Fruit fly (Drosophila melanogaster) whole organism, embryonic: ENCODE results near the gene dob.

Experiments
- Adf1 ChIP-seq: fragments of 200-800 bp; sonication (Bioruptor generic); IDR thresholded peaks from 2 replicates; pipeline ENCODE4 v1.3.6; 2022; ENCODE audit warnings: missing biosample characterization, missing genetic modification characterization
- B-H2 ChIP-seq: fragments of 200-800 bp; sonication (Bioruptor generic); optimal IDR thresholded peaks from 2 replicates; lab custom pipeline; 2018; ENCODE audit warnings: missing biosample characterization, mild to moderate bottlenecking, missing genetic modification characterization
- Blimp-1 ChIP-seq: fragments of 200-800 bp; sonication (Bioruptor generic); optimal IDR thresholded peaks from 3 replicates; lab custom pipeline; 2018; ENCODE audit warnings: missing biosample characterization, missing genetic modification characterization, mild to moderate bottlenecking, moderate library complexity, missing genetic modification reagents
- CG10209 ChIP-seq: fragments of 200-800 bp; sonication (Bioruptor generic); optimal IDR thresholded peaks from 3 replicates; lab custom pipeline; 2017; ENCODE audit warnings: missing biosample characterization, mild to moderate bottlenecking, missing genetic modification characterization, missing genetic modification reagents
- CG10274 ChIP-seq: fragments of 200-800 bp; sonication (Bioruptor generic); optimal IDR thresholded peaks from 3 replicates; lab custom pipeline; 2017; ENCODE audit warnings: missing biosample characterization, mild to moderate bottlenecking, missing genetic modification characterization
- CG10321 ChIP-seq: fragments of 200-800 bp; sonication (Bioruptor generic); IDR thresholded peaks from 2 replicates; pipeline ENCODE4 v1.3.6; 2022; ENCODE audit warnings: missing biosample characterization, missing genetic modification characterization
- CG10979 ChIP-seq: fragments of 200-800 bp; sonication (Bioruptor generic); optimal IDR thresholded peaks from 2 replicates; lab custom pipeline; 2018; ENCODE audit warnings: missing biosample characterization, mild to moderate bottlenecking, missing genetic modification characterization, moderate library complexity
- CG13287 ChIP-seq: fragments of 200-800 bp; sonication (Bioruptor generic); IDR thresholded peaks from 2 replicates; pipeline ENCODE4 v1.3.6; 2022; ENCODE audit warnings: missing biosample characterization, missing genetic modification characterization; ENCODE audit not compliant: partially characterized antibody
- CG13296 ChIP-seq: fragments of 200-800 bp; sonication (Bioruptor generic); optimal IDR thresholded peaks from 3 replicates; lab custom pipeline; 2018; ENCODE audit warnings: missing biosample characterization, mild to moderate bottlenecking, missing genetic modification characterization
- CG13894 ChIP-seq: fragments of 200-800 bp; sonication (Bioruptor generic); optimal IDR thresholded peaks from 3 replicates; lab custom pipeline; 2018; ENCODE audit warnings: missing biosample characterization, mild to moderate bottlenecking, missing genetic modification characterization, moderate library complexity
- CG1603 ChIP-seq: fragments of 200-800 bp; sonication (Bioruptor generic); optimal IDR thresholded peaks from 2 replicates; lab custom pipeline; 2019; ENCODE audit warnings: missing biosample characterization, mild to moderate bottlenecking, missing genetic modification characterization, moderate library complexity
- CG1647 ChIP-seq: fragments of 200-800 bp; sonication (Bioruptor generic); optimal IDR thresholded peaks from 3 replicates; lab custom pipeline; 2016; ENCODE audit warnings: missing biosample characterization, missing genetic modification characterization
- CG17359 ChIP-seq: fragments of 200-800 bp; sonication (Bioruptor generic); optimal IDR thresholded peaks from 3 replicates; lab custom pipeline; 2018; ENCODE audit warnings: missing biosample characterization, mild to moderate bottlenecking, missing genetic modification characterization, moderate library complexity
- CG17612 ChIP-seq: fragments of 200-800 bp; sonication (Bioruptor generic); IDR thresholded peaks from 2 replicates; pipeline ENCODE4 v1.3.6; 2022; ENCODE audit warnings: missing biosample characterization, missing genetic modification characterization
- CG2712 ChIP-seq: fragments of 200-800 bp; optimal IDR thresholded peaks from 3 replicates; lab custom pipeline; 2019; ENCODE audit warnings: missing biosample characterization, mild to moderate bottlenecking, missing genetic modification characterization, moderate library complexity
- CG31441 ChIP-seq: fragments of 200-800 bp; sonication (Bioruptor generic); IDR thresholded peaks from 2 replicates; pipeline ENCODE4 v1.3.6; 2022; ENCODE audit warnings: missing biosample characterization, missing genetic modification characterization
- CG32772 ChIP-seq: fragments of 200-800 bp; sonication (Bioruptor generic); IDR thresholded peaks from 2 replicates; pipeline ENCODE4 v1.3.6; 2022; ENCODE audit warnings: missing biosample characterization, missing genetic modification characterization
- CG33557 ChIP-seq: fragments of 200-800 bp; sonication (Bioruptor generic); optimal IDR thresholded peaks from 2 replicates; lab custom pipeline; 2019; ENCODE audit warnings: missing biosample characterization, mild to moderate bottlenecking, missing genetic modification characterization, moderate library complexity
- CG34376 ChIP-seq: fragments of 200-800 bp; sonication (Bioruptor generic); optimal IDR thresholded peaks from 2 replicates; lab custom pipeline; 2018; ENCODE audit warnings: missing biosample characterization, mild to moderate bottlenecking, missing genetic modification characterization
- CG3726 ChIP-seq: fragments of 200-800 bp; sonication (Bioruptor generic); IDR thresholded peaks from 3 replicates; pipeline ENCODE4, ENCODE4 v1.3.6; 2022; ENCODE audit warnings: missing biosample characterization, missing genetic modification characterization
- CG4707 ChIP-seq: fragments of 200-800 bp; sonication (Bioruptor generic); optimal IDR thresholded peaks from 2 replicates; lab custom pipeline; 2018; ENCODE audit warnings: missing biosample characterization, mild to moderate bottlenecking, missing genetic modification characterization, moderate library complexity
- CG6813 ChIP-seq: fragments of 200-800 bp; sonication (Bioruptor generic); optimal IDR thresholded peaks from 2 replicates; lab custom pipeline; 2017; ENCODE audit warnings: missing biosample characterization, missing genetic modification characterization, mild to moderate bottlenecking, moderate library complexity, missing genetic modification reagents
- CG8281 ChIP-seq: fragments of 200-800 bp; sonication (Bioruptor generic); optimal IDR thresholded peaks from 2 replicates; lab custom pipeline; 2018; ENCODE audit warnings: missing biosample characterization, mild to moderate bottlenecking, missing genetic modification characterization, moderate library complexity
- D19A ChIP-seq: fragments of 200-800 bp; optimal IDR thresholded peaks from 3 replicates; lab custom pipeline; 2019; ENCODE audit warnings: missing biosample characterization, mild to moderate bottlenecking, missing genetic modification characterization, moderate library complexity
- E2f1 ChIP-seq: fragments of 200-800 bp; sonication (Bioruptor generic); IDR thresholded peaks from 2 replicates; pipeline ENCODE4 v1.3.6; 2022; ENCODE audit warnings: missing biosample characterization, missing genetic modification characterization
- Ets97D ChIP-seq: fragments of 200-800 bp; sonication (Bioruptor generic); optimal IDR thresholded peaks from 3 replicates; lab custom pipeline; 2016; ENCODE audit warnings: missing biosample characterization, missing genetic modification characterization
- Hr51 ChIP-seq, 2 experiments: fragments of 200-800 bp; sonication (Bioruptor generic); optimal IDR thresholded peaks; 2 replicates in 1 of 2; 3 replicates in 1 of 2; lab custom pipeline; 2016 to 2018; ENCODE audit warnings: missing biosample characterization in 2 of 2, missing genetic modification characterization in 2 of 2, mild to moderate bottlenecking in 1 of 2, moderate library complexity in 1 of 2
- Sox100B ChIP-seq: fragments of 200-800 bp; sonication (Bioruptor generic); optimal IDR thresholded peaks from 3 replicates; lab custom pipeline; 2018; ENCODE audit warnings: missing biosample characterization, mild to moderate bottlenecking, missing genetic modification characterization
- Xbp1 ChIP-seq: fragments of 200-800 bp; sonication (Bioruptor generic); optimal IDR thresholded peaks from 3 replicates; lab custom pipeline; 2016; ENCODE audit warnings: missing biosample characterization, mild to moderate bottlenecking, missing genetic modification characterization
- ac ChIP-seq: fragments of 200-800 bp; sonication (Bioruptor generic); optimal IDR thresholded peaks from 3 replicates; lab custom pipeline; 2017; ENCODE audit warnings: missing biosample characterization, mild to moderate bottlenecking, missing genetic modification characterization
- chn ChIP-seq: fragments of 200-800 bp; sonication (Bioruptor generic); optimal IDR thresholded peaks from 2 replicates; lab custom pipeline; 2016; ENCODE audit warnings: missing biosample characterization, missing genetic modification characterization
- corto ChIP-seq: fragments of 200-800 bp; sonication (Bioruptor generic); optimal IDR thresholded peaks from 2 replicates; lab custom pipeline; 2016; ENCODE audit warnings: missing biosample characterization, mild to moderate bottlenecking, missing genetic modification characterization, moderate library complexity
- croc ChIP-seq: fragments of 200-800 bp; sonication (Bioruptor generic); conservative IDR thresholded peaks from 3 replicates; pipeline ENCODE4 v1.3.6; 2022; ENCODE audit warnings: missing biosample characterization, missing genetic modification characterization
- dmrt11E ChIP-seq: fragments of 200-800 bp; sonication (Bioruptor generic); optimal IDR thresholded peaks from 3 replicates; lab custom pipeline; 2018; ENCODE audit warnings: missing biosample characterization, mild to moderate bottlenecking, missing genetic modification characterization, moderate library complexity
- dmrt99B ChIP-seq: fragments of 200-800 bp; sonication (Bioruptor generic); optimal IDR thresholded peaks from 2 replicates; lab custom pipeline; 2018; ENCODE audit warnings: missing biosample characterization, mild to moderate bottlenecking, missing genetic modification characterization, moderate library complexity
- dpn ChIP-seq, 2 experiments: fragments of 200-800 bp; sonication (Bioruptor generic); optimal IDR thresholded peaks; 3 replicates each; lab custom pipeline; 2016; ENCODE audit warnings: missing biosample characterization in 2 of 2, missing genetic modification characterization in 2 of 2
- en ChIP-seq: fragments of 200-800 bp; sonication (Bioruptor generic); optimal IDR thresholded peaks from 2 replicates; lab custom pipeline; 2016; ENCODE audit warnings: missing biosample characterization, missing genetic modification characterization
- fd102C ChIP-seq: fragments of 200-800 bp; sonication (Bioruptor generic); optimal IDR thresholded peaks from 2 replicates; lab custom pipeline; 2018; ENCODE audit warnings: missing biosample characterization, mild to moderate bottlenecking, missing genetic modification characterization, moderate library complexity
- fd64A ChIP-seq: fragments of 200-800 bp; sonication (Bioruptor generic); optimal IDR thresholded peaks from 3 replicates; lab custom pipeline; 2018; ENCODE audit warnings: missing biosample characterization, mild to moderate bottlenecking, missing genetic modification characterization
- gem ChIP-seq: fragments of 200-800 bp; sonication (Bioruptor generic); optimal IDR thresholded peaks from 2 replicates; lab custom pipeline; 2019; ENCODE audit warnings: missing biosample characterization, mild to moderate bottlenecking, missing genetic modification characterization, moderate library complexity
- h ChIP-seq: fragments of >200 bp; optimal IDR thresholded peaks from 2 replicates; lab custom pipeline; 2017
- knrl ChIP-seq: fragments of 200-800 bp; sonication (Bioruptor generic); IDR thresholded peaks from 3 replicates; pipeline ENCODE4 v1.3.6; 2022; ENCODE audit warnings: missing biosample characterization, missing genetic modification characterization; ENCODE audit not compliant: partially characterized antibody
- lola ChIP-seq, 3 experiments: fragments of >200 bp in 2 of 3; fragments of 200-800 bp in 1 of 3; sonication (Bioruptor generic) in 1 of 3; optimal IDR thresholded peaks; 2 replicates each; lab custom pipeline; 2017 to 2019; ENCODE audit warnings: missing biosample characterization in 3 of 3, missing genetic modification characterization in 3 of 3, mild to moderate bottlenecking in 1 of 3, moderate library complexity in 1 of 3
- mirr ChIP-seq: fragments of 200-800 bp; sonication (Bioruptor generic); optimal IDR thresholded peaks from 3 replicates; lab custom pipeline; 2018; ENCODE audit warnings: missing biosample characterization, mild to moderate bottlenecking, missing genetic modification characterization
- nom ChIP-seq: fragments of 200-800 bp; sonication (Bioruptor generic); optimal IDR thresholded peaks from 2 replicates; lab custom pipeline; 2017; ENCODE audit warnings: missing biosample characterization, missing genetic modification characterization, mild to moderate bottlenecking, moderate library complexity, missing genetic modification reagents
- p53 ChIP-seq: fragments of 200-800 bp; sonication (Bioruptor generic); optimal IDR thresholded peaks from 2 replicates; lab custom pipeline; 2016; ENCODE audit warnings: missing biosample characterization, missing genetic modification characterization
- pfk ChIP-seq: fragments of 200-800 bp; sonication (Bioruptor generic); optimal IDR thresholded peaks from 2 replicates; lab custom pipeline; 2018; ENCODE audit warnings: missing biosample characterization, mild to moderate bottlenecking, missing genetic modification characterization, moderate library complexity
- sens-2 ChIP-seq: fragments of 200-800 bp; sonication (Bioruptor generic); IDR thresholded peaks from 2 replicates; pipeline ENCODE4 v1.3.6; 2022; ENCODE audit warnings: missing biosample characterization, missing genetic modification characterization
- unpg ChIP-seq: fragments of 200-800 bp; sonication (Bioruptor generic); optimal IDR thresholded peaks from 3 replicates; lab custom pipeline; 2018; ENCODE audit warnings: missing biosample characterization, mild to moderate bottlenecking, missing genetic modification characterization, moderate library complexity
- wek ChIP-seq: fragments of 200-800 bp; sonication (Bioruptor generic); optimal IDR thresholded peaks from 3 replicates; lab custom pipeline; 2018; ENCODE audit warnings: missing biosample characterization, mild to moderate bottlenecking, missing genetic modification characterization, moderate library complexity

Gene dob

dm6 chrX:15078394-15078793 lies 11.6 kb downstream of the dob start (continued):
- TF ChIP-seq CG13296 (GFP tag; lab: Kevin White, UChicago), result peak; percentile 55
- no peak for TF ChIP-seq h (lab: Kevin White, UChicago)
- TF ChIP-seq unpg, result peak; percentile 13
- TF ChIP-seq CG4707 (GFP tag; lab: Kevin White, UChicago), result peak; percentile 28
- TF ChIP-seq CG10209, result peak; percentile 14
- TF ChIP-seq CG8281 (tag; lab: Kevin White, UChicago), result no peak
- TF ChIP-seq croc (GFP tag; lab: Robert Waterston, UW), result no peak
- TF ChIP-seq pfk (GFP tag; lab: Kevin White, UChicago), result peak; percentile 18
- no peak for TF ChIP-seq Ets97D (GFP tag; lab: Kevin White, UChicago)
- peak; percentile 42 for TF ChIP-seq fd64A
- TF ChIP-seq CG10321 (GFP tag; lab: Robert Waterston, UW), result no peak
- no peak for TF ChIP-seq CG31441
- peak; percentile 47 for TF ChIP-seq CG33557 (GFP tag; lab: Kevin White, UChicago)
- TF ChIP-seq wek (GFP tag; lab: Kevin White, UChicago), result peak; percentile 40
- no peak for TF ChIP-seq fd102C
- TF ChIP-seq CG13287, result no peak
- TF ChIP-seq CG17359 (tag; lab: Kevin White, UChicago), result peak; percentile 11
- TF ChIP-seq CG2712, result no peak
- peak; percentile 92 for TF ChIP-seq mirr (GFP tag; lab: Kevin White, UChicago)
- peak; percentile 87 for TF ChIP-seq nom (GFP tag; lab: Kevin White, UChicago)
- TF ChIP-seq sens-2, result peak; percentile 80
- TF ChIP-seq CG10979, result no peak
- TF ChIP-seq Blimp-1 (GFP tag; lab: Kevin White, UChicago), result peak; percentile 30
- TF ChIP-seq CG10274 (GFP tag; lab: Kevin White, UChicago), result no peak
- TF ChIP-seq B-H2 (GFP tag; lab: Kevin White, UChicago), result no peak
- TF ChIP-seq D19A, result no peak
- peak; percentile 58 for TF ChIP-seq CG6813 (GFP tag; lab: Kevin White, UChicago)
- no peak for TF ChIP-seq Hr51 (GFP tag; optimal IDR thresholded peaks at IDR 0.05; lab: Kevin White, UChicago)
- peak; percentile 81 for TF ChIP-seq CG13894
- no peak for TF ChIP-seq CG17612 (GFP tag; lab: Robert Waterston, UW)
- peak; percentile 74 for TF ChIP-seq CG34376 (GFP tag; lab: Kevin White, UChicago)
- TF ChIP-seq dmrt11E (tag; lab: Kevin White, UChicago), result peak; percentile 25
- TF ChIP-seq lola (GFP tag; optimal IDR thresholded peaks at IDR 0.05; lab: Kevin White, UChicago), result peak in 1 of 3 experiments; percentile 5
- TF ChIP-seq Xbp1 (GFP tag; lab: Kevin White, UChicago), result no peak
- no peak for TF ChIP-seq knrl (GFP tag; lab: Robert Waterston, UW)
- peak; percentile 15 for TF ChIP-seq gem
- TF ChIP-seq CG1647 (GFP tag; lab: Kevin White, UChicago), result no peak
- peak; percentile 2 for TF ChIP-seq dmrt99B
- no peak for TF ChIP-seq ac (GFP tag; lab: Kevin White, UChicago)
- TF ChIP-seq CG32772 (GFP tag; lab: Robert Waterston, UW), result no peak
- TF ChIP-seq Adf1, result no peak
- no peak for TF ChIP-seq en (GFP tag; lab: Kevin White, UChicago)
- no peak for TF ChIP-seq corto (GFP tag; lab: Kevin White, UChicago)
- no peak for TF ChIP-seq E2f1
- peak; percentile 35 for TF ChIP-seq Sox100B
- no peak for TF ChIP-seq chn (GFP tag; lab: Kevin White, UChicago)
- TF ChIP-seq CG1603, result peak; percentile 15
- no peak for TF ChIP-seq dpn (GFP tag; optimal IDR thresholded peaks at IDR 0.05; lab: Kevin White, UChicago)
- no peak for TF ChIP-seq CG3726 (GFP tag; lab: Robert Waterston, UW)
- TF ChIP-seq p53 (GFP tag; lab: Kevin White, UChicago), result no peak
